Fruit fly (Drosophila melanogaster) whole organism, embryonic: Measurements from ENCODE around the gene RpL18.
A peak's percentile ranks its signal among the peaks of the same experiment; 100 is the strongest.

Experiments used
- Asciz ChIP-seq: fragments of 200-800 bp; sonication (Bioruptor generic); optimal IDR thresholded peaks from 2 replicates; lab custom pipeline; 2017; ENCODE audit warnings: missing biosample characterization, mild to moderate bottlenecking, missing genetic modification characterization, missing genetic modification reagents
- Awh ChIP-seq: fragments of 200-800 bp; sonication (Bioruptor generic); IDR thresholded peaks from 2 replicates; pipeline ENCODE4, ENCODE4 v1.3.6; 2022; ENCODE audit warnings: missing biosample characterization, missing genetic modification characterization
- CG10543 ChIP-seq: fragments of 200-800 bp; sonication (Bioruptor generic); optimal IDR thresholded peaks from 3 replicates; lab custom pipeline; 2017; ENCODE audit warnings: missing biosample characterization, mild to moderate bottlenecking, missing genetic modification characterization, moderate library complexity
- CG13624 ChIP-seq: fragments of 200-800 bp; sonication (Bioruptor generic); optimal IDR thresholded peaks from 2 replicates; lab custom pipeline; 2016; ENCODE audit warnings: missing biosample characterization, missing genetic modification characterization
- CG13894 ChIP-seq: fragments of 200-800 bp; sonication (Bioruptor generic); optimal IDR thresholded peaks from 3 replicates; lab custom pipeline; 2018; ENCODE audit warnings: missing biosample characterization, mild to moderate bottlenecking, missing genetic modification characterization, moderate library complexity
- CG14050 ChIP-seq: fragments of 200-800 bp; sonication (Bioruptor generic); IDR thresholded peaks from 3 replicates; pipeline ENCODE4 v1.3.6; 2022; ENCODE audit warnings: missing biosample characterization, missing genetic modification characterization
- CG1647 ChIP-seq: fragments of 200-800 bp; sonication (Bioruptor generic); optimal IDR thresholded peaks from 3 replicates; lab custom pipeline; 2016; ENCODE audit warnings: missing biosample characterization, missing genetic modification characterization
- CG18011 ChIP-seq: fragments of 200-800 bp; sonication (Bioruptor generic); optimal IDR thresholded peaks from 2 replicates; lab custom pipeline; 2017; ENCODE audit warnings: missing biosample characterization, missing genetic modification characterization, mild to moderate bottlenecking, moderate library complexity, missing genotype
- CG18262 ChIP-seq: fragments of 200-800 bp; optimal IDR thresholded peaks from 3 replicates; lab custom pipeline; 2019; ENCODE audit warnings: missing biosample characterization, mild to moderate bottlenecking, missing genetic modification characterization, moderate library complexity
- CG18764 ChIP-seq: fragments of 200-800 bp; sonication (Bioruptor generic); optimal IDR thresholded peaks from 3 replicates; lab custom pipeline; 2016; ENCODE audit warnings: missing biosample characterization, missing genetic modification characterization
- CG2712 ChIP-seq: fragments of 200-800 bp; optimal IDR thresholded peaks from 3 replicates; lab custom pipeline; 2019; ENCODE audit warnings: missing biosample characterization, mild to moderate bottlenecking, missing genetic modification characterization, moderate library complexity
- CG2889 ChIP-seq: fragments of 200-800 bp; sonication (Bioruptor generic); IDR thresholded peaks from 3 replicates; pipeline ENCODE4 v1.3.6; 2022; ENCODE audit warnings: missing biosample characterization, missing genetic modification characterization
- CG33557 ChIP-seq: fragments of 200-800 bp; sonication (Bioruptor generic); optimal IDR thresholded peaks from 2 replicates; lab custom pipeline; 2019; ENCODE audit warnings: missing biosample characterization, mild to moderate bottlenecking, missing genetic modification characterization, moderate library complexity
- CG3847 ChIP-seq: fragments of 200-800 bp; sonication (Bioruptor generic); IDR thresholded peaks from 2 replicates; pipeline ENCODE4 v1.3.6; 2022; ENCODE audit warnings: missing biosample characterization, missing genetic modification characterization
- CG42726 ChIP-seq: fragments of 200-800 bp; sonication (Bioruptor generic); IDR thresholded peaks from 2 replicates; pipeline ENCODE4 v1.3.6; 2022; ENCODE audit warnings: missing biosample characterization, missing genetic modification characterization; ENCODE audit not compliant: partially characterized antibody
- CG4854 ChIP-seq: fragments of 200-800 bp; sonication (Bioruptor generic); optimal IDR thresholded peaks from 2 replicates; lab custom pipeline; 2016; ENCODE audit warnings: missing biosample characterization, missing genetic modification characterization, inconsistent platforms
- CG6654 ChIP-seq: fragments of 200-800 bp; sonication (Bioruptor generic); optimal IDR thresholded peaks from 2 replicates; lab custom pipeline; 2017; ENCODE audit warnings: missing biosample characterization, mild to moderate bottlenecking, missing genetic modification characterization
- CG6689 ChIP-seq: fragments of 200-800 bp; sonication (Bioruptor generic); IDR thresholded peaks from 2 replicates; pipeline ENCODE4 v1.3.6; 2022; ENCODE audit warnings: missing biosample characterization, missing genetic modification characterization
- CG7357 ChIP-seq: fragments of 200-800 bp; sonication (Bioruptor generic); IDR thresholded peaks from 3 replicates; pipeline ENCODE4 v1.3.6; 2022; ENCODE audit warnings: missing biosample characterization, missing genetic modification characterization
- CG7928 ChIP-seq: fragments of 200-800 bp; sonication (Bioruptor generic); optimal IDR thresholded peaks from 2 replicates; lab custom pipeline; 2017; ENCODE audit warnings: missing biosample characterization, mild to moderate bottlenecking, missing genetic modification characterization
- CG8281 ChIP-seq: fragments of 200-800 bp; sonication (Bioruptor generic); optimal IDR thresholded peaks from 2 replicates; lab custom pipeline; 2018; ENCODE audit warnings: missing biosample characterization, mild to moderate bottlenecking, missing genetic modification characterization, moderate library complexity
- CG8478 ChIP-seq: fragments of >200 bp; optimal IDR thresholded peaks from 2 replicates; lab custom pipeline; 2018
- CrebB ChIP-seq: fragments of 200-800 bp; sonication (Bioruptor generic); optimal IDR thresholded peaks from 3 replicates; lab custom pipeline; 2018; ENCODE audit warnings: missing biosample characterization, mild to moderate bottlenecking, missing genetic modification characterization
- Dad ChIP-seq: fragments of 200-800 bp; sonication (Bioruptor generic); optimal IDR thresholded peaks from 3 replicates; lab custom pipeline; 2016; ENCODE audit warnings: missing biosample characterization, missing genetic modification characterization
- Fer2 ChIP-seq: fragments of 200-800 bp; sonication (Bioruptor generic); optimal IDR thresholded peaks from 2 replicates; lab custom pipeline; 2018; ENCODE audit warnings: missing biosample characterization, mild to moderate bottlenecking, missing genetic modification characterization, moderate library complexity
- GATAe ChIP-seq: fragments of 200-800 bp; sonication (Bioruptor generic); conservative IDR thresholded peaks from 2 replicates; pipeline ENCODE4 v1.3.6; 2022; ENCODE audit warnings: missing biosample characterization, missing genetic modification characterization
- Gug ChIP-seq: fragments of 200-800 bp; sonication (Bioruptor generic); IDR thresholded peaks from 4 replicates; pipeline ENCODE4 v1.3.6; 2022; ENCODE audit warnings: missing biosample characterization, missing genetic modification characterization
- HLH4C ChIP-seq: fragments of 200-800 bp; sonication (Bioruptor generic); IDR thresholded peaks from 3 replicates; pipeline ENCODE4 v1.3.6; 2022; ENCODE audit warnings: missing biosample characterization, missing genetic modification characterization; ENCODE audit not compliant: partially characterized antibody
- HLH54F ChIP-seq: fragments of 200-800 bp; sonication (Bioruptor generic); optimal IDR thresholded peaks from 3 replicates; lab custom pipeline; 2016; ENCODE audit warnings: missing biosample characterization, missing genetic modification characterization
- Hey ChIP-seq: fragments of 200-800 bp; sonication (Bioruptor generic); optimal IDR thresholded peaks from 3 replicates; lab custom pipeline; 2018; ENCODE audit warnings: missing biosample characterization, mild to moderate bottlenecking, missing genetic modification characterization
- Hr39 ChIP-seq: fragments of >200 bp; optimal IDR thresholded peaks from 2 replicates; lab custom pipeline; 2017
- Myb ChIP-seq: fragments of 200-800 bp; sonication (Bioruptor generic); optimal IDR thresholded peaks from 2 replicates; lab custom pipeline; 2016; ENCODE audit warnings: missing biosample characterization, missing genetic modification characterization
- aop ChIP-seq: fragments of 200-800 bp; sonication (Bioruptor generic); IDR thresholded peaks from 2 replicates; pipeline ENCODE4 v1.3.6; 2022; ENCODE audit warnings: missing biosample characterization, missing genetic modification characterization
- btn ChIP-seq: fragments of 200-800 bp; sonication (Bioruptor generic); optimal IDR thresholded peaks from 2 replicates; lab custom pipeline; 2016; ENCODE audit warnings: missing biosample characterization, missing genetic modification characterization
- dan ChIP-seq: fragments of 200-800 bp; sonication (Bioruptor generic); IDR thresholded peaks from 2 replicates; pipeline ENCODE4 v1.3.6; 2022; ENCODE audit warnings: missing biosample characterization, missing genetic modification characterization
- dimm ChIP-seq: fragments of 200-800 bp; sonication (Bioruptor generic); IDR thresholded peaks from 2 replicates; pipeline ENCODE4 v1.3.6; 2022; ENCODE audit warnings: missing biosample characterization, missing genetic modification characterization
- dmrt11E ChIP-seq: fragments of 200-800 bp; sonication (Bioruptor generic); optimal IDR thresholded peaks from 3 replicates; lab custom pipeline; 2018; ENCODE audit warnings: missing biosample characterization, mild to moderate bottlenecking, missing genetic modification characterization, moderate library complexity
- ems ChIP-seq: fragments of 200-800 bp; sonication (Bioruptor generic); optimal IDR thresholded peaks from 3 replicates; lab custom pipeline; 2016; ENCODE audit warnings: missing biosample characterization, missing genetic modification characterization
- ewg ChIP-seq: fragments of 200-800 bp; sonication (Bioruptor generic); optimal IDR thresholded peaks from 3 replicates; lab custom pipeline; 2017; ENCODE audit warnings: mild to moderate bottlenecking, missing biosample characterization, missing genetic modification reagents, missing genetic modification characterization
- exex ChIP-seq: fragments of 200-800 bp; sonication (Bioruptor generic); optimal IDR thresholded peaks from 4 replicates; lab custom pipeline; 2018; ENCODE audit warnings: missing biosample characterization, mild to moderate bottlenecking, missing genetic modification characterization, moderate library complexity
- fd102C ChIP-seq: fragments of 200-800 bp; sonication (Bioruptor generic); optimal IDR thresholded peaks from 2 replicates; lab custom pipeline; 2018; ENCODE audit warnings: missing biosample characterization, mild to moderate bottlenecking, missing genetic modification characterization, moderate library complexity
- gsb ChIP-seq: fragments of 200-800 bp; sonication (Bioruptor generic); IDR thresholded peaks from 2 replicates; pipeline ENCODE4 v1.3.6; 2022; ENCODE audit warnings: missing biosample characterization, missing genetic modification characterization
- nerfin-2 ChIP-seq: fragments of 200-800 bp; sonication (Bioruptor generic); IDR thresholded peaks from 2 replicates; pipeline ENCODE4 v1.3.6; 2022; ENCODE audit warnings: missing biosample characterization, missing genetic modification characterization; ENCODE audit not compliant: partially characterized antibody
- pros ChIP-seq: fragments of 200-800 bp; sonication (Bioruptor generic); optimal IDR thresholded peaks from 3 replicates; lab custom pipeline; 2019; ENCODE audit warnings: missing biosample characterization, mild to moderate bottlenecking, missing genetic modification characterization, moderate library complexity
- schlank ChIP-seq: fragments of 200-800 bp; sonication (Bioruptor generic); optimal IDR thresholded peaks from 2 replicates; lab custom pipeline; 2018; ENCODE audit warnings: missing biosample characterization, mild to moderate bottlenecking, missing genetic modification characterization
- seq ChIP-seq: fragments of 200-800 bp; sonication (Bioruptor generic); IDR thresholded peaks from 2 replicates; pipeline ENCODE4 v1.3.6; 2022; ENCODE audit warnings: missing biosample characterization, missing genetic modification characterization
- shn ChIP-seq: fragments of 200-800 bp; sonication (Bioruptor generic); optimal IDR thresholded peaks from 3 replicates; lab custom pipeline; 2016; ENCODE audit warnings: missing biosample characterization, missing genetic modification characterization
- sr ChIP-seq: fragments of 200-800 bp; sonication (Bioruptor generic); IDR thresholded peaks from 3 replicates; pipeline ENCODE4 v1.3.6; 2022; ENCODE audit warnings: missing biosample characterization, missing genetic modification characterization
- tap ChIP-seq: fragments of 200-800 bp; optimal IDR thresholded peaks from 3 replicates; lab custom pipeline; 2019; ENCODE audit warnings: missing biosample characterization, mild to moderate bottlenecking, missing genetic modification characterization, moderate library complexity
- vvl ChIP-seq: fragments of 200-800 bp; sonication (Bioruptor generic); IDR thresholded peaks from 2 replicates; pipeline ENCODE4 v1.3.6; 2022; ENCODE audit warnings: missing biosample characterization, missing genetic modification characterization

The RpL18 gene

dm6 chr3L:7241217-7241859, at the start of gene RpL18, which contains the start of gene Neos (continued):
- TF ChIP-seq CG8281 (tag; lab: Kevin White, UChicago) (peak; percentile 7), Dad (GFP tag; lab: Kevin White, UChicago) (peak; percentile 56), vvl (GFP tag; lab: Robert Waterston, UW) (peak; percentile 69), CG10543 (GFP tag; lab: Kevin White, UChicago) (peak; percentile 82), Hr39 (lab: Kevin White, UChicago) (no peak), CG8478 (no peak), Fer2 (peak; percentile 58), CG14050 (GFP tag; lab: Robert Waterston, UW) (peak; percentile 25; the same call in 1 of the 3 replicates), HLH54F (GFP tag; lab: Kevin White, UChicago) (peak; percentile 64), CG2889 (GFP tag; lab: Robert Waterston, UW) (0 out of 3 replicates have a peak, but pooled peaks have one; percentile 53), CG18011 (peak; percentile 39), CG7928 (GFP tag; lab: Kevin White, UChicago) (peak; percentile 36), CG6689 (GFP tag; lab: Robert Waterston, UW) (0 out of 2 replicates have a peak, but pooled peaks have one; percentile 40), CG18262 (tag; lab: Kevin White, UChicago) (peak; percentile 70), gsb (GFP tag; lab: Robert Waterston, UW) (peak; percentile 25; the same call in 1 of the 2 replicates), Myb (peak; percentile 36), CG2712 (tag; lab: Kevin White, UChicago) (peak; percentile 74), Gug (0 out of 4 replicates have a peak, but pooled peaks have one; percentile 26), Asciz (peak; percentile 75), dimm (GFP tag; lab: Robert Waterston, UW) (no peak), CG4854 (peak; percentile 44), pros (GFP tag; lab: Kevin White, UChicago) (no peak), CG7357 (no peak), btn (GFP tag; lab: Kevin White, UChicago) (peak; percentile 48), Hey (tag; lab: Kevin White, UChicago) (peak; percentile 63), CG13894 (tag; lab: Kevin White, UChicago) (peak; percentile 60), dmrt11E (tag; lab: Kevin White, UChicago) (peak; percentile 62), dan (no peak), CG3847 (peak; percentile 45; the same call in 1 of the 2 replicates), shn (GFP tag; lab: Kevin White, UChicago) (peak; percentile 73), HLH4C (GFP tag; lab: Robert Waterston, UW) (no peak), exex (tag; lab: Kevin White, UChicago) (no peak), ems (peak; percentile 45), CG33557 (GFP tag; lab: Kevin White, UChicago) (peak; percentile 71), seq (GFP tag; lab: Robert Waterston, UW) (peak; percentile 71), CG1647 (GFP tag; lab: Kevin White, UChicago) (peak; percentile 23), schlank (peak; percentile 84), GATAe (no peak), CG42726 (no peak), nerfin-2 (GFP tag; lab: Robert Waterston, UW) (no peak), sr (GFP tag; lab: Robert Waterston, UW) (peak; percentile 62; the same call in 1 of the 3 replicates), ewg (GFP tag; lab: Kevin White, UChicago) (peak; percentile 42), CrebB (peak; percentile 73), CG6654 (no peak), CG18764 (GFP tag; lab: Kevin White, UChicago) (peak; percentile 51), tap (tag; lab: Kevin White, UChicago) (peak; percentile 46), Awh (GFP tag; lab: Robert Waterston, UW) (peak; percentile 41; the same call in 1 of the 2 replicates), fd102C (GFP tag; lab: Kevin White, UChicago) (peak; percentile 72), CG13624 (peak; percentile 77), aop (GFP tag; lab: Robert Waterston, UW) (no peak)
